Fruit fly (Drosophila melanogaster) whole organism, adult: ENCODE data around the gene Hsp83.
A peak's percentile ranks its signal among the peaks of the same experiment; 100 is the strongest.

Source experiments
- CG11617 ChIP-seq: fragments of 200-800 bp; sonication (Bioruptor generic); optimal IDR thresholded peaks from 2 replicates; lab custom pipeline; 2017; ENCODE audit warnings: mild to moderate bottlenecking, missing biosample characterization, missing genetic modification reagents, missing genetic modification characterization
- CG12768 ChIP-seq: fragments of 200-800 bp; sonication (Bioruptor generic); optimal IDR thresholded peaks from 2 replicates; lab custom pipeline; 2017; ENCODE audit warnings: missing biosample characterization, missing genetic modification characterization, mild to moderate bottlenecking, moderate library complexity, missing genetic modification reagents
- CG14711 ChIP-seq: fragments of 200-800 bp; sonication (Bioruptor generic); optimal IDR thresholded peaks from 2 replicates; lab custom pipeline; 2018; ENCODE audit warnings: missing biosample characterization, mild to moderate bottlenecking, missing genetic modification characterization, moderate library complexity
- CG1620 ChIP-seq: fragments of 200-800 bp; sonication (Bioruptor generic); optimal IDR thresholded peaks from 2 replicates; lab custom pipeline; 2016; ENCODE audit warnings: missing biosample characterization, missing genetic modification characterization
- CG33017 ChIP-seq: fragments of 200-800 bp; sonication (Bioruptor generic); optimal IDR thresholded peaks from 2 replicates; lab custom pipeline; 2018; ENCODE audit warnings: missing biosample characterization, mild to moderate bottlenecking, missing genetic modification characterization, moderate library complexity
- CG5204 ChIP-seq: fragments of 200-800 bp; sonication (Bioruptor generic); optimal IDR thresholded peaks from 2 replicates; lab custom pipeline; 2016; ENCODE audit warnings: missing biosample characterization, missing genetic modification characterization
- CG7045 ChIP-seq: fragments of 200-800 bp; sonication (Bioruptor generic); optimal IDR thresholded peaks from 2 replicates; lab custom pipeline; 2017; ENCODE audit warnings: missing biosample characterization, mild to moderate bottlenecking, missing genetic modification characterization
- CG7101 ChIP-seq: fragments of 200-800 bp; sonication (Bioruptor generic); optimal IDR thresholded peaks from 2 replicates; lab custom pipeline; 2018; ENCODE audit warnings: missing biosample characterization, mild to moderate bottlenecking, missing genetic modification characterization, moderate library complexity
- Clk ChIP-seq: fragments of 200-800 bp; sonication (Bioruptor generic); optimal IDR thresholded peaks from 2 replicates; lab custom pipeline; 2017; ENCODE audit warnings: missing biosample characterization, missing genetic modification characterization
- Crg-1 ChIP-seq: fragments of 200-800 bp; sonication (Bioruptor generic); optimal IDR thresholded peaks from 2 replicates; lab custom pipeline; 2016; ENCODE audit warnings: missing biosample characterization, missing genetic modification characterization
- Hr96 ChIP-seq: fragments of 200-800 bp; sonication (Bioruptor generic); optimal IDR thresholded peaks from 2 replicates; lab custom pipeline; 2016; ENCODE audit warnings: missing biosample characterization, missing genetic modification characterization
- Mnt ChIP-seq: fragments of 200-800 bp; sonication (Bioruptor generic); optimal IDR thresholded peaks from 2 replicates; lab custom pipeline; 2016; ENCODE audit warnings: missing biosample characterization, mild to moderate bottlenecking, missing genetic modification characterization
- bab1 ChIP-seq: fragments of 200-800 bp; sonication (Bioruptor generic); optimal IDR thresholded peaks from 3 replicates; lab custom pipeline; 2019; ENCODE audit warnings: missing biosample characterization, mild to moderate bottlenecking, missing genetic modification characterization, moderate library complexity
- cic ChIP-seq: fragments of 200-800 bp; sonication (Bioruptor generic); optimal IDR thresholded peaks from 2 replicates; lab custom pipeline; 2017; ENCODE audit warnings: missing biosample characterization, mild to moderate bottlenecking, missing genetic modification characterization, moderate library complexity
- cnc ChIP-seq, 2 experiments: fragments of >200 bp; optimal IDR thresholded peaks; 2 replicates each; lab custom pipeline; 2017
- kay ChIP-seq: fragments of 200-800 bp; sonication (Bioruptor generic); peaks from one replicate; lab custom pipeline; 2016; ENCODE audit warnings: missing biosample characterization, missing genetic modification characterization, borderline replicate concordance
- ovo ChIP-seq: fragments of 200-800 bp; sonication (Bioruptor generic); optimal IDR thresholded peaks from 2 replicates; lab custom pipeline; 2016; ENCODE audit warnings: missing biosample characterization, missing genetic modification characterization
- pad ChIP-seq: fragments of 200-800 bp; sonication (Bioruptor generic); optimal IDR thresholded peaks from 3 replicates; lab custom pipeline; 2017; ENCODE audit warnings: missing biosample characterization, missing genetic modification characterization, mild to moderate bottlenecking, moderate library complexity, missing genetic modification reagents
- tj ChIP-seq: fragments of 200-800 bp; sonication (Bioruptor generic); optimal IDR thresholded peaks from 3 replicates; lab custom pipeline; 2017; ENCODE audit warnings: missing biosample characterization, mild to moderate bottlenecking, missing genetic modification characterization, moderate library complexity
- toe ChIP-seq: fragments of 200-800 bp; sonication (Bioruptor generic); optimal IDR thresholded peaks from 2 replicates; lab custom pipeline; 2016; ENCODE audit warnings: missing biosample characterization, missing genetic modification characterization

Hsp83 gene

dm6 chr3L:3165399-3165798 is 27.4 kb upstream of the Hsp83 start:
- TF ChIP-seq pad (GFP tag; lab: Kevin White, UChicago): no peak
- no peak for TF ChIP-seq tj (GFP tag; lab: Kevin White, UChicago)
- peak; percentile 1 for TF ChIP-seq CG11617

- no peak for TF ChIP-seq Clk (GFP tag; lab: Kevin White, UChicago)
- peak; percentile 14 for TF ChIP-seq CG12768 (GFP tag; lab: Kevin White, UChicago)
Measured at dm6 chr3L:3166200-3166695, 26.5 kb upstream of the Hsp83 start, which contains the start of gene Asciz. Gene Asciz (minus strand): TSS chr3L:3166250.

- TF ChIP-seq pad (GFP tag; lab: Kevin White, UChicago): no peak
- TF ChIP-seq Mnt (GFP tag; lab: Kevin White, UChicago): peak; percentile 28
- TF ChIP-seq CG7045: no peak
- TF ChIP-seq Hr96 (GFP tag; lab: Kevin White, UChicago): no peak
Measured at dm6 chr3L:3169107-3169506, 23.7 kb upstream of the Hsp83 start, which contains the start of the genes CG32278 and CG32281. Gene CG32278 (plus strand): TSS chr3L:3169286. Gene CG32281 (plus strand): TSS chr3L:3169375.

- no peak for TF ChIP-seq CG33017 (tag; lab: Kevin White, UChicago)
- TF ChIP-seq pad (GFP tag; lab: Kevin White, UChicago): no peak
Measured at dm6 chr3L:3172445-3172844, 20.3 kb upstream of the Hsp83 start, which contains the start of gene CG14963. Gene CG14963 (minus strand): TSS chr3L:3172545.

- TF ChIP-seq CG33017 (tag; lab: Kevin White, UChicago) (no peak), bab1 (GFP tag; lab: Kevin White, UChicago) (no peak), Clk (GFP tag; lab: Kevin White, UChicago) (no peak), toe (GFP tag; lab: Kevin White, UChicago) (no peak), kay (GFP tag; lab: Kevin White, UChicago) (no peak), CG5204 (GFP tag; lab: Kevin White, UChicago) (no peak), ovo (no peak), CG11617 (no peak), cic (GFP tag; lab: Kevin White, UChicago) (no peak), Crg-1 (GFP tag; lab: Kevin White, UChicago) (no peak), tj (GFP tag; lab: Kevin White, UChicago) (no peak), CG14711 (no peak), CG1620 (GFP tag; lab: Kevin White, UChicago) (no peak), pad (GFP tag; lab: Kevin White, UChicago) (no peak), Hr96 (GFP tag; lab: Kevin White, UChicago) (no peak)
Measured at dm6 chr3L:3177872-3178271, 14.9 kb upstream of the Hsp83 start.

- no peak for TF ChIP-seq CG33017 (tag; lab: Kevin White, UChicago)
- TF ChIP-seq pad (GFP tag; lab: Kevin White, UChicago): peak; percentile 62
- peak; percentile 58 for TF ChIP-seq Mnt (GFP tag; lab: Kevin White, UChicago)
- TF ChIP-seq CG11617: peak; percentile 66
- peak; percentile 54 for TF ChIP-seq Crg-1 (GFP tag; lab: Kevin White, UChicago)
- TF ChIP-seq CG14711: peak; percentile 14
- peak; percentile 75 for TF ChIP-seq Hr96 (GFP tag; lab: Kevin White, UChicago)
- TF ChIP-seq CG5204 (GFP tag; lab: Kevin White, UChicago): peak; percentile 62
- peak; percentile 9 for TF ChIP-seq Clk (GFP tag; lab: Kevin White, UChicago)
- TF ChIP-seq CG1620 (GFP tag; lab: Kevin White, UChicago): peak; percentile 73
- peak; percentile 31 for TF ChIP-seq tj (GFP tag; lab: Kevin White, UChicago)
- TF ChIP-seq CG12768 (GFP tag; lab: Kevin White, UChicago): peak; percentile 0
- peak; percentile 39 for TF ChIP-seq CG7045
- no peak for TF ChIP-seq ovo
- no peak for TF ChIP-seq kay (GFP tag; lab: Kevin White, UChicago)
- TF ChIP-seq bab1 (GFP tag; lab: Kevin White, UChicago): peak; percentile 23
- no peak for TF ChIP-seq cic (GFP tag; lab: Kevin White, UChicago)
- peak; percentile 43 for TF ChIP-seq CG7101 (tag; lab: Kevin White, UChicago)
- TF ChIP-seq cnc (optimal IDR thresholded peaks at IDR 0.05; lab: Kevin White, UChicago): no peak
- TF ChIP-seq toe (GFP tag; lab: Kevin White, UChicago): peak; percentile 67
Measured at dm6 chr3L:3178530-3179096, 14.2 kb upstream of the Hsp83 start, which contains the start of the genes MnM and Girdin. Gene MnM (minus strand): TSS chr3L:3178580. Gene Girdin (plus strand): TSS chr3L:3178930.

dm6 chr3L:3179474-3179873 is 13.3 kb upstream of the Hsp83 start:
- TF ChIP-seq pad (GFP tag; lab: Kevin White, UChicago) (peak; percentile 36), CG11617 (peak; percentile 27), toe (GFP tag; lab: Kevin White, UChicago) (peak; percentile 3), CG12768 (GFP tag; lab: Kevin White, UChicago) (peak; percentile 18), CG1620 (GFP tag; lab: Kevin White, UChicago) (peak; percentile 47), kay (GFP tag; lab: Kevin White, UChicago) (no peak), CG7101 (tag; lab: Kevin White, UChicago) (peak; percentile 68), tj (GFP tag; lab: Kevin White, UChicago) (peak; percentile 69), CG14711 (peak; percentile 70), cic (GFP tag; lab: Kevin White, UChicago) (no peak), Clk (GFP tag; lab: Kevin White, UChicago) (no peak), cnc (optimal IDR thresholded peaks at IDR 0.05; lab: Kevin White, UChicago) (no peak), ovo (no peak), CG33017 (tag; lab: Kevin White, UChicago) (peak; percentile 73), Hr96 (GFP tag; lab: Kevin White, UChicago) (peak; percentile 36), CG5204 (GFP tag; lab: Kevin White, UChicago) (no peak), bab1 (GFP tag; lab: Kevin White, UChicago) (peak; percentile 93), CG7045 (peak; percentile 78), Mnt (GFP tag; lab: Kevin White, UChicago) (no peak), Crg-1 (GFP tag; lab: Kevin White, UChicago) (peak; percentile 11)
